Worm (Caenorhabditis elegans) whole organism, L4 larva: ENCODE data around the gene lgc-30.

Source experiments
- D1046.2 ChIP-seq: fragments of 200-800 bp; sonication (Bioruptor generic); IDR thresholded peaks from 2 replicates; pipeline ENCODE4 v1.3.6; 2022; ENCODE audit warnings: missing genetic modification characterization, missing compliant biosample characterization
- F49E8.2 ChIP-seq: sonication (generic microtip); optimal IDR thresholded peaks from 2 replicates; lab custom pipeline; 2016; ENCODE audit warnings: missing compliant biosample characterization, mild to moderate bottlenecking, missing genetic modification characterization, borderline replicate concordance
- Y105C5A.15 ChIP-seq: fragments of 200-800 bp; sonication (Bioruptor generic); IDR thresholded peaks from 2 replicates; pipeline ENCODE4 v1.3.6; 2022; ENCODE audit warnings: missing genetic modification characterization, missing compliant biosample characterization
- ZK546.5 ChIP-seq, 2 experiments: sonication (generic microtip); optimal IDR thresholded peaks; 2 replicates each; lab custom pipeline; 2017; ENCODE audit warnings: missing biosample characterization in 2 of 2, missing genetic modification characterization in 2 of 2
- aha-1 ChIP-seq: fragments of 150-350 bp; peaks from one replicate; lab custom pipeline; 2014; ENCODE audit warnings: missing biosample characterization, missing genetic modification characterization
- ama-1 ChIP-seq: fragments of 150-350 bp; optimal IDR thresholded peaks from 2 replicates; lab custom pipeline; 2014; ENCODE audit warnings: inconsistent platforms, mixed read lengths
- ceh-20 ChIP-seq: fragments of 200-800 bp; sonication (Bioruptor generic); IDR thresholded peaks from 2 replicates; pipeline ENCODE4 v1.3.6; 2022; ENCODE audit warnings: missing genetic modification reagents, missing genetic modification characterization, missing compliant biosample characterization
- ceh-82 ChIP-seq: sonication (generic microtip); optimal IDR thresholded peaks from 2 replicates; lab custom pipeline; 2017; ENCODE audit warnings: missing biosample characterization, missing genetic modification characterization
- ctbp-1 ChIP-seq: fragments of 200-800 bp; sonication (Bioruptor generic); IDR thresholded peaks from 2 replicates; pipeline ENCODE4 v1.3.6; 2022; ENCODE audit warnings: missing genetic modification reagents, missing genetic modification characterization, missing compliant biosample characterization
- daf-16 ChIP-seq, 3 experiments: sonication (generic microtip); optimal IDR thresholded peaks; 2 replicates each; lab custom pipeline; 2016 to 2017; ENCODE audit warnings: missing genetic modification characterization in 3 of 3, missing genetic modification reagents in 3 of 3, mild to moderate bottlenecking in 2 of 3, missing compliant biosample characterization in 2 of 3, missing biosample characterization in 1 of 3, moderate library complexity in 1 of 3
- daf-19 ChIP-seq: fragments of 200-800 bp; sonication (Bioruptor generic); conservative IDR thresholded peaks from 2 replicates; pipeline ENCODE4 v1.3.6; 2022; ENCODE audit warnings: missing genetic modification characterization, missing compliant biosample characterization
- dmd-6 ChIP-seq: fragments of 200-800 bp; sonication (Bioruptor generic); IDR thresholded peaks from 2 replicates; pipeline ENCODE4 v1.3.6; 2022; ENCODE audit warnings: missing genetic modification reagents, missing genetic modification characterization, missing compliant biosample characterization
- dmd-8 ChIP-seq: fragments of 200-800 bp; sonication (Bioruptor generic); IDR thresholded peaks from 2 replicates; pipeline ENCODE4 v1.3.6; 2022; ENCODE audit warnings: missing genetic modification characterization, missing compliant biosample characterization
- dpl-1 ChIP-seq: fragments of 150-350 bp; optimal IDR thresholded peaks from 2 replicates; lab custom pipeline; 2014; ENCODE audit warnings: missing biosample characterization, missing genetic modification reagents, missing genetic modification characterization
- fkh-10 ChIP-seq: fragments of 150-350 bp; optimal IDR thresholded peaks from 2 replicates; lab custom pipeline; 2014; ENCODE audit warnings: missing biosample characterization, missing genetic modification reagents, missing genetic modification characterization
- fos-1 ChIP-seq: fragments of 150-350 bp; optimal IDR thresholded peaks from 2 replicates; lab custom pipeline; 2014; ENCODE audit warnings: missing biosample characterization, missing genetic modification characterization
- hlh-11 ChIP-seq: fragments of 200-800 bp; sonication (Bioruptor generic); optimal IDR thresholded peaks from 2 replicates; lab custom pipeline; 2018; ENCODE audit warnings: mild to moderate bottlenecking, missing genetic modification characterization, missing compliant biosample characterization
- hlh-30 ChIP-seq: sonication (generic microtip); optimal IDR thresholded peaks from 2 replicates; lab custom pipeline; 2017; ENCODE audit warnings: antibody characterized with exemption, mild to moderate bottlenecking, missing genetic modification characterization, missing compliant biosample characterization; ENCODE audit not compliant: insufficient read depth
- hmg-1.1 ChIP-seq: fragments of 200-800 bp; sonication (Bioruptor generic); IDR thresholded peaks from 2 replicates; pipeline ENCODE4 v1.3.6; 2022; ENCODE audit warnings: missing genetic modification reagents, missing genetic modification characterization, missing compliant biosample characterization
- lin-15B ChIP-seq: fragments of 150-350 bp; sonication (generic microtip); optimal IDR thresholded peaks from 3 replicates; lab custom pipeline; 2014; ENCODE audit warnings: missing biosample characterization, missing genetic modification characterization
- lin-38 ChIP-seq: fragments of 200-800 bp; sonication (Bioruptor generic); IDR thresholded peaks from 2 replicates; pipeline ENCODE4 v1.3.6; 2022; ENCODE audit warnings: missing genetic modification reagents, missing genetic modification characterization, missing compliant biosample characterization
- lin-39 ChIP-seq: fragments of 150-350 bp; optimal IDR thresholded peaks from 2 replicates; lab custom pipeline; 2014; ENCODE audit warnings: missing biosample characterization, missing genetic modification reagents, missing genetic modification characterization
- lir-3 ChIP-seq: sonication (generic microtip); optimal IDR thresholded peaks from 2 replicates; lab custom pipeline; 2016; ENCODE audit warnings: mild to moderate bottlenecking, missing genetic modification characterization, missing compliant biosample characterization
- lsy-2 ChIP-seq, 2 experiments: fragments of 150-350 bp in 1 of 2; sonication (generic microtip) in 1 of 2; optimal IDR thresholded peaks; 2 replicates each; lab custom pipeline; 2014 to 2017; ENCODE audit warnings: missing biosample characterization in 2 of 2, missing genetic modification characterization in 2 of 2
- madf-9 ChIP-seq: fragments of 200-800 bp; sonication (Bioruptor generic); conservative IDR thresholded peaks from 2 replicates; pipeline ENCODE4 v1.3.6; 2022; ENCODE audit warnings: missing genetic modification reagents, missing genetic modification characterization, missing compliant biosample characterization
- mep-1 ChIP-seq: fragments of 150-350 bp; sonication (generic microtip); optimal IDR thresholded peaks from 3 replicates; lab custom pipeline; 2014; ENCODE audit warnings: missing biosample characterization, missing genetic modification characterization
- mxl-2 ChIP-seq: fragments of 200-800 bp; sonication (Bioruptor generic); conservative IDR thresholded peaks from 2 replicates; pipeline ENCODE4 v1.3.6; 2022; ENCODE audit warnings: missing genetic modification reagents, missing genetic modification characterization, missing compliant biosample characterization
- nhr-10 ChIP-seq: fragments of 150-350 bp; optimal IDR thresholded peaks from 2 replicates; lab custom pipeline; 2014; ENCODE audit warnings: missing biosample characterization, missing genetic modification characterization
- nhr-11 ChIP-seq: fragments of 150-350 bp; optimal IDR thresholded peaks from 2 replicates; lab custom pipeline; 2014; ENCODE audit warnings: missing biosample characterization, missing genetic modification characterization
- nhr-237 ChIP-seq: sonication (generic microtip); optimal IDR thresholded peaks from 2 replicates; lab custom pipeline; 2017; ENCODE audit warnings: missing biosample characterization, missing genetic modification characterization
- nhr-25 ChIP-seq: sonication (generic microtip); optimal IDR thresholded peaks from 2 replicates; lab custom pipeline; 2017; ENCODE audit warnings: missing genetic modification characterization, mild to moderate bottlenecking, missing compliant biosample characterization, antibody characterized with exemption, moderate library complexity, borderline replicate concordance; ENCODE audit not compliant: insufficient read depth
- nhr-28 ChIP-seq: fragments of 150-350 bp; optimal IDR thresholded peaks from 2 replicates; lab custom pipeline; 2014; ENCODE audit warnings: missing biosample characterization, missing genetic modification characterization
- nhr-6 ChIP-seq: fragments of 150-350 bp; optimal IDR thresholded peaks from 2 replicates; lab custom pipeline; 2014; ENCODE audit warnings: missing biosample characterization, missing genetic modification characterization
- rbr-2 ChIP-seq: sonication (generic microtip); optimal IDR thresholded peaks from 2 replicates; lab custom pipeline; 2016; ENCODE audit warnings: missing genotype, missing genetic modification characterization, missing compliant biosample characterization
- saeg-2 ChIP-seq: fragments of 200-800 bp; sonication (Bioruptor generic); IDR thresholded peaks from 2 replicates; pipeline ENCODE4 v1.3.6; 2022; ENCODE audit warnings: missing genetic modification reagents, missing genetic modification characterization, missing compliant biosample characterization
- sdz-12 ChIP-seq: fragments of 200-800 bp; sonication (Bioruptor generic); optimal IDR thresholded peaks from 2 replicates; lab custom pipeline; 2018; ENCODE audit warnings: mild to moderate bottlenecking, missing genetic modification characterization, missing compliant biosample characterization
- tra-1 ChIP-seq: fragments of 200-800 bp; sonication (Bioruptor generic); IDR thresholded peaks from 2 replicates; pipeline ENCODE4 v1.3.6; 2022; ENCODE audit warnings: missing genetic modification reagents, missing genetic modification characterization, missing compliant biosample characterization
- unc-39 ChIP-seq: sonication (generic microtip); optimal IDR thresholded peaks from 2 replicates; lab custom pipeline; 2017; ENCODE audit warnings: missing biosample characterization, missing genetic modification characterization
- unc-62 ChIP-seq, 3 experiments: fragments of 150-350 bp in 1 of 3; sonication (generic microtip); optimal IDR thresholded peaks in 2 of 3; peaks in 1 of 3; 1 replicate in 1 of 3; 2 replicates in 2 of 3; lab custom pipeline; 2014 to 2017; ENCODE audit warnings: missing biosample characterization in 3 of 3, missing genetic modification characterization in 3 of 3, missing genetic modification reagents in 3 of 3, missing genotype in 1 of 3
- zfp-3 ChIP-seq: fragments of 200-800 bp; sonication (Bioruptor generic); conservative IDR thresholded peaks from 2 replicates; pipeline ENCODE4 v1.3.6; 2022; ENCODE audit warnings: missing genetic modification reagents, missing genetic modification characterization, missing compliant biosample characterization
- zip-2 ChIP-seq: fragments of 150-350 bp; optimal IDR thresholded peaks from 2 replicates; lab custom pipeline; 2014; ENCODE audit warnings: missing biosample characterization, missing genetic modification characterization
- ztf-7 ChIP-seq: fragments of 150-350 bp; optimal IDR thresholded peaks from 2 replicates; lab custom pipeline; 2014; ENCODE audit warnings: missing biosample characterization, missing genetic modification characterization

Gene lgc-30

ce11 chrIV:949940-950592, 25.4 kb downstream of the lgc-30 start:
- TF ChIP-seq D1046.2 (GFP tag; lab: Robert Waterston, UW) = no peak
- no peak for TF ChIP-seq mep-1 (tag; lab: Kevin White, UChicago)
- TF ChIP-seq nhr-28 (tag; lab: Kevin White, UChicago) = peak; percentile 18
- no peak for TF ChIP-seq ctbp-1 (GFP tag; lab: Robert Waterston, UW)
- TF ChIP-seq unc-39 = no peak
- peak in 1 of 2 experiments; percentile 56 for TF ChIP-seq unc-62 (GFP tag; optimal IDR thresholded peaks at IDR 0.05 in 1 of 2; lab: Kevin White, UChicago)
- no peak for TF ChIP-seq unc-62 (tag; optimal IDR thresholded peaks at IDR 0.05; lab: Kevin White, UChicago)
- TF ChIP-seq lsy-2 (tag; optimal IDR thresholded peaks at IDR 0.05; lab: Kevin White, UChicago) = no peak
- no peak for TF ChIP-seq dpl-1 (GFP tag; lab: Kevin White, UChicago)
- no peak for TF ChIP-seq lir-3 (tag; lab: Kevin White, UChicago)
- no peak for TF ChIP-seq lin-15B (tag; lab: Kevin White, UChicago)
- TF ChIP-seq aha-1 (tag; lab: Kevin White, UChicago) = peak; percentile 60
- no peak for TF ChIP-seq daf-19 (GFP tag; lab: Robert Waterston, UW)
- no peak for TF ChIP-seq nhr-11
- TF ChIP-seq saeg-2 = no peak

ce11 chrIV:951569-951968, 26.9 kb downstream of the lgc-30 start:
- TF ChIP-seq ctbp-1 (GFP tag; lab: Robert Waterston, UW) (0 out of 2 replicates have a peak, but pooled peaks have one; percentile 22), ceh-82 (tag; lab: Kevin White, UChicago) (no peak)
- TF ChIP-seq, all 104 proteins: peak for 1

ce11 chrIV:953136-953535, 28.5 kb downstream of the lgc-30 start:
- TF ChIP-seq lir-3 (tag; lab: Kevin White, UChicago) (no peak), hmg-1.1 (GFP tag; lab: Robert Waterston, UW) (no peak), daf-16 (GFP tag; optimal IDR thresholded peaks at IDR 0.05; lab: Kevin White, UChicago) (no peak), daf-16 (tag; optimal IDR thresholded peaks at IDR 0.05; lab: Kevin White, UChicago) (no peak), aha-1 (tag; lab: Kevin White, UChicago) (peak; percentile 90), dmd-8 (GFP tag; lab: Robert Waterston, UW) (no peak)

ce11 chrIV:957820-958219, 33.1 kb downstream of the lgc-30 start:
- TF ChIP-seq hlh-30 (tag; lab: Kevin White, UChicago) = peak; percentile 92
- no peak for TF ChIP-seq daf-19 (GFP tag; lab: Robert Waterston, UW)
- no peak for TF ChIP-seq ceh-20 (GFP tag; lab: Robert Waterston, UW)
- peak; percentile 14 for TF ChIP-seq nhr-6 (tag; lab: Kevin White, UChicago)
- TF ChIP-seq ama-1 (lab: Kevin White, UChicago) = no peak
- TF ChIP-seq rbr-2 (tag; lab: Kevin White, UChicago) = peak; percentile 44
- TF ChIP-seq nhr-237 (tag; lab: Kevin White, UChicago) = no peak
- TF ChIP-seq Y105C5A.15 (GFP tag; lab: Robert Waterston, UW) = no peak
- peak; percentile 98 for TF ChIP-seq nhr-28 (tag; lab: Kevin White, UChicago)
- TF ChIP-seq fkh-10 (GFP tag; lab: Kevin White, UChicago) = no peak
- TF ChIP-seq lsy-2 (tag; optimal IDR thresholded peaks at IDR 0.05; lab: Kevin White, UChicago) = peak; percentile 35 to 77
- TF ChIP-seq dmd-6 (GFP tag; lab: Robert Waterston, UW) = peak; percentile 55; the same call in 1 of the 2 replicates
- TF ChIP-seq nhr-25 = peak; percentile 66
- TF ChIP-seq mxl-2 (GFP tag; lab: Robert Waterston, UW) = no peak
- no peak for TF ChIP-seq sdz-12 (GFP tag; lab: Kevin White, UChicago)
- no peak for TF ChIP-seq tra-1
- TF ChIP-seq zfp-3 (GFP tag; lab: Robert Waterston, UW) = no peak
- no peak for TF ChIP-seq lir-3 (tag; lab: Kevin White, UChicago)
- no peak; the same call in 1 of the 2 replicates for TF ChIP-seq lin-38
- peak; percentile 72 for TF ChIP-seq nhr-11
- TF ChIP-seq nhr-10 (tag; lab: Kevin White, UChicago) = no peak
- peak in 1 of 2 experiments; percentile 71 for TF ChIP-seq unc-62 (GFP tag; optimal IDR thresholded peaks at IDR 0.05 in 1 of 2; lab: Kevin White, UChicago)
- no peak for TF ChIP-seq unc-62 (tag; optimal IDR thresholded peaks at IDR 0.05; lab: Kevin White, UChicago)
- TF ChIP-seq ZK546.5 (tag; optimal IDR thresholded peaks at IDR 0.05; lab: Kevin White, UChicago) = no peak
- no peak for TF ChIP-seq F49E8.2 (tag; lab: Kevin White, UChicago)
- TF ChIP-seq ztf-7 = no peak
- TF ChIP-seq hlh-11 (tag; lab: Kevin White, UChicago) = peak; percentile 80
- TF ChIP-seq daf-16 (GFP tag; optimal IDR thresholded peaks at IDR 0.05; lab: Kevin White, UChicago) = peak in 1 of 2 experiments; percentile 16
- no peak for TF ChIP-seq daf-16 (tag; optimal IDR thresholded peaks at IDR 0.05; lab: Kevin White, UChicago)
- TF ChIP-seq fos-1 = no peak
- no peak for TF ChIP-seq zip-2 (tag; lab: Kevin White, UChicago)
- TF ChIP-seq hmg-1.1 (GFP tag; lab: Robert Waterston, UW) = peak; percentile 62; the same call in 1 of the 2 replicates
- TF ChIP-seq lin-39 = no peak
- TF ChIP-seq madf-9 (GFP tag; lab: Robert Waterston, UW) = no peak
